Worm (Caenorhabditis elegans) whole organism, young adult: ENCODE results near the gene Y39A1A.17.
A peak's percentile ranks its signal among the peaks of the same experiment; 100 is the strongest.

Source experiments
- B0035.1 ChIP-seq: sonication (generic microtip); optimal IDR thresholded peaks from 2 replicates; lab custom pipeline; 2016; ENCODE audit warnings: missing genetic modification characterization, mild to moderate bottlenecking, missing compliant biosample characterization, missing genotype, missing genetic modification reagents
- B0336.3 ChIP-seq: fragments of 200-800 bp; sonication (Bioruptor generic); IDR thresholded peaks from 2 replicates; pipeline ENCODE4 v1.3.6; 2022; ENCODE audit warnings: missing genetic modification characterization, missing compliant biosample characterization
- F22D6.2 ChIP-seq: sonication (generic microtip); optimal IDR thresholded peaks from 2 replicates; lab custom pipeline; 2016; ENCODE audit warnings: mild to moderate bottlenecking, missing genetic modification characterization, missing compliant biosample characterization
- F33H1.4 ChIP-seq: fragments of 200-800 bp; sonication (Bioruptor generic); IDR thresholded peaks from 2 replicates; pipeline ENCODE4 v1.3.6; 2022; ENCODE audit warnings: missing genetic modification reagents, missing genetic modification characterization, missing compliant biosample characterization
- F37B4.10 ChIP-seq: fragments of 200-800 bp; sonication (Bioruptor generic); IDR thresholded peaks from 2 replicates; pipeline ENCODE4 v1.3.6; 2022; ENCODE audit warnings: missing genetic modification characterization, missing compliant biosample characterization
- F55B11.4 ChIP-seq: sonication (generic microtip); optimal IDR thresholded peaks from 2 replicates; lab custom pipeline; 2016; ENCODE audit warnings: missing compliant biosample characterization, missing genetic modification characterization, borderline replicate concordance; ENCODE audit not compliant: insufficient read depth
- F57A8.1 ChIP-seq: fragments of 200-800 bp; sonication (Bioruptor generic); optimal IDR thresholded peaks from 2 replicates; lab custom pipeline; 2018; ENCODE audit warnings: mild to moderate bottlenecking, missing genetic modification characterization, moderate library complexity, missing compliant biosample characterization
- T07F8.4 ChIP-seq: sonication (generic microtip); optimal IDR thresholded peaks from 2 replicates; lab custom pipeline; 2016; ENCODE audit warnings: mild to moderate bottlenecking, missing genetic modification characterization, moderate library complexity, missing compliant biosample characterization
- Y53F4B.3 ChIP-seq: fragments of 200-800 bp; sonication (Bioruptor generic); IDR thresholded peaks from 2 replicates; pipeline ENCODE4 v1.3.6; 2022; ENCODE audit warnings: missing genetic modification reagents, missing genetic modification characterization, missing compliant biosample characterization
- ZK185.1 ChIP-seq: sonication (generic microtip); optimal IDR thresholded peaks from 2 replicates; lab custom pipeline; 2016; ENCODE audit warnings: mild to moderate bottlenecking, missing genetic modification characterization, missing compliant biosample characterization; ENCODE audit not compliant: poor library complexity, severe bottlenecking
- atf-7 ChIP-seq: sonication (generic microtip); optimal IDR thresholded peaks from 2 replicates; lab custom pipeline; 2017; ENCODE audit warnings: mild to moderate bottlenecking, missing genetic modification characterization, missing compliant biosample characterization
- attf-5 ChIP-seq: fragments of 200-800 bp; sonication (Bioruptor generic); optimal IDR thresholded peaks from 2 replicates; lab custom pipeline; 2018; ENCODE audit warnings: mild to moderate bottlenecking, missing genetic modification characterization, missing compliant biosample characterization
- bed-2 ChIP-seq: fragments of 200-800 bp; sonication (Bioruptor generic); IDR thresholded peaks from 2 replicates; pipeline ENCODE4 v1.3.6; 2022; ENCODE audit warnings: missing genetic modification reagents, missing genetic modification characterization, missing compliant biosample characterization
- cebp-1 ChIP-seq, 2 experiments: fragments of 200-800 bp in 1 of 2; sonication (Bioruptor generic) in 1 of 2; sonication (generic microtip) in 1 of 2; IDR thresholded peaks in 1 of 2; optimal IDR thresholded peaks in 1 of 2; 2 replicates each; pipeline versions ENCODE4 v1.3.6 to Lab custom; 2017 to 2022; ENCODE audit warnings: missing compliant biosample characterization in 2 of 2, missing genetic modification characterization in 2 of 2, mild to moderate bottlenecking in 1 of 2, missing genetic modification reagents in 1 of 2, moderate library complexity in 1 of 2
- cebp-2 ChIP-seq: fragments of 200-800 bp; sonication (Bioruptor generic); IDR thresholded peaks from 2 replicates; pipeline ENCODE4 v1.3.6; 2022; ENCODE audit warnings: missing genetic modification characterization, missing compliant biosample characterization
- ceh-100 ChIP-seq: fragments of 200-800 bp; sonication (Bioruptor generic); IDR thresholded peaks from 2 replicates; pipeline ENCODE4 v1.3.6; 2022; ENCODE audit warnings: missing genetic modification reagents, missing genetic modification characterization, missing compliant biosample characterization
- ceh-27 ChIP-seq: fragments of 200-800 bp; sonication (Bioruptor generic); optimal IDR thresholded peaks from 2 replicates; lab custom pipeline; 2018; ENCODE audit warnings: mild to moderate bottlenecking, missing genetic modification characterization, moderate library complexity, missing compliant biosample characterization
- ceh-79 ChIP-seq: sonication (generic microtip); optimal IDR thresholded peaks from 2 replicates; lab custom pipeline; 2017; ENCODE audit warnings: mild to moderate bottlenecking, missing genetic modification characterization, missing compliant biosample characterization
- chd-7 ChIP-seq: sonication (generic microtip); optimal IDR thresholded peaks from 2 replicates; lab custom pipeline; 2016; ENCODE audit warnings: mild to moderate bottlenecking, missing genetic modification characterization, moderate library complexity, missing compliant biosample characterization
- egl-18 ChIP-seq: fragments of 200-800 bp; sonication (Bioruptor generic); IDR thresholded peaks from 2 replicates; pipeline ENCODE4 v1.3.6; 2022; ENCODE audit warnings: missing genetic modification reagents, missing genetic modification characterization, missing compliant biosample characterization
- egl-44 ChIP-seq: fragments of 200-800 bp; sonication (Bioruptor generic); IDR thresholded peaks from 2 replicates; pipeline ENCODE4 v1.3.6; 2022; ENCODE audit warnings: missing genetic modification reagents, missing genetic modification characterization, missing compliant biosample characterization
- egrh-3 ChIP-seq: fragments of 200-800 bp; sonication (Bioruptor generic); IDR thresholded peaks from 2 replicates; pipeline ENCODE4 v1.3.6; 2022; ENCODE audit warnings: missing genetic modification reagents, missing genetic modification characterization, missing compliant biosample characterization
- gei-17 ChIP-seq: fragments of 200-800 bp; sonication (Bioruptor generic); optimal IDR thresholded peaks from 2 replicates; lab custom pipeline; 2018; ENCODE audit warnings: mild to moderate bottlenecking, missing genetic modification characterization, missing compliant biosample characterization
- hmg-20 ChIP-seq: fragments of 200-800 bp; sonication (Bioruptor generic); IDR thresholded peaks from 2 replicates; pipeline ENCODE4 v1.3.6; 2022; ENCODE audit warnings: missing genetic modification reagents, missing genetic modification characterization, missing compliant biosample characterization
- lin-26 ChIP-seq: fragments of 200-800 bp; sonication (Bioruptor generic); IDR thresholded peaks from 2 replicates; pipeline ENCODE4 v1.3.6; 2022; ENCODE audit warnings: missing genetic modification reagents, missing genetic modification characterization, missing compliant biosample characterization
- lin-35 ChIP-seq, 3 experiments: fragments of 150-350 bp in 2 of 3; sonication (generic microtip) in 1 of 3; optimal IDR thresholded peaks; 2 replicates each; lab custom pipeline; 2014 to 2018; ENCODE audit warnings: missing biosample characterization in 3 of 3, missing genetic modification characterization in 3 of 3, missing genetic modification reagents in 3 of 3
- lin-40 ChIP-seq: sonication (generic microtip); optimal IDR thresholded peaks from 2 replicates; lab custom pipeline; 2016; ENCODE audit warnings: missing genetic modification characterization, mild to moderate bottlenecking, missing compliant biosample characterization, missing genotype, missing genetic modification reagents
- lin-54 ChIP-seq: fragments of 200-800 bp; sonication (Bioruptor generic); optimal IDR thresholded peaks from 2 replicates; lab custom pipeline; 2018; ENCODE audit warnings: mild to moderate bottlenecking, missing genetic modification characterization, missing compliant biosample characterization
- lsl-1 ChIP-seq: fragments of 200-800 bp; sonication (Bioruptor generic); optimal IDR thresholded peaks from 2 replicates; lab custom pipeline; 2018; ENCODE audit warnings: mild to moderate bottlenecking, missing genetic modification characterization, moderate library complexity, missing compliant biosample characterization
- madf-10 ChIP-seq: sonication (generic microtip); optimal IDR thresholded peaks from 2 replicates; lab custom pipeline; 2016; ENCODE audit warnings: mild to moderate bottlenecking, missing genetic modification characterization, missing compliant biosample characterization
- madf-6 ChIP-seq: fragments of 200-800 bp; sonication (Bioruptor generic); IDR thresholded peaks from 2 replicates; pipeline ENCODE4 v1.3.6; 2022; ENCODE audit warnings: missing genetic modification reagents, missing genetic modification characterization, missing compliant biosample characterization
- madf-8 ChIP-seq: fragments of 200-800 bp; sonication (Bioruptor generic); conservative IDR thresholded peaks from 2 replicates; pipeline ENCODE4 v1.3.6; 2022; ENCODE audit warnings: missing genetic modification reagents, missing genetic modification characterization, missing compliant biosample characterization
- mel-28 ChIP-seq: sonication (generic microtip); optimal IDR thresholded peaks from 2 replicates; lab custom pipeline; 2016; ENCODE audit warnings: borderline replicate concordance, mild to moderate bottlenecking, missing genetic modification characterization, missing compliant biosample characterization
- mes-4 ChIP-seq: sonication (generic microtip); optimal IDR thresholded peaks from 2 replicates; lab custom pipeline; 2016; ENCODE audit warnings: missing genotype, missing genetic modification characterization, missing compliant biosample characterization
- nhr-80 ChIP-seq: sonication (generic microtip); optimal IDR thresholded peaks from 2 replicates; lab custom pipeline; 2016; ENCODE audit warnings: missing genetic modification characterization, missing compliant biosample characterization
- pbrm-1 ChIP-seq: fragments of 200-800 bp; sonication (Bioruptor generic); IDR thresholded peaks from 2 replicates; pipeline ENCODE4 v1.3.6; 2022; ENCODE audit warnings: missing genetic modification reagents, missing genetic modification characterization, missing compliant biosample characterization
- rcor-1 ChIP-seq: fragments of 200-800 bp; sonication (Bioruptor generic); IDR thresholded peaks from 2 replicates; pipeline ENCODE4 v1.3.6; 2022; ENCODE audit warnings: missing genetic modification reagents, missing genetic modification characterization, missing compliant biosample characterization
- rpc-1 ChIP-seq, 2 experiments: fragments of 150-350 bp in 1 of 2; sonication (generic microtip) in 1 of 2; optimal IDR thresholded peaks; 2 replicates each; lab custom pipeline; 2014 to 2018; ENCODE audit warnings: missing biosample characterization in 1 of 2, missing genetic modification characterization in 1 of 2, missing genetic modification reagents in 1 of 2, missing genotype in 1 of 2
- sea-2 ChIP-seq: fragments of 200-800 bp; sonication (Bioruptor generic); IDR thresholded peaks from 2 replicates; pipeline ENCODE4 v1.3.6; 2022; ENCODE audit warnings: missing genetic modification characterization, missing compliant biosample characterization
- snpc-4 ChIP-seq, 5 experiments: fragments of 150-350 bp in 1 of 5; sonication (generic microtip) in 4 of 5; optimal IDR thresholded peaks; 2 replicates each; lab custom pipeline; 2014 to 2018; ENCODE audit warnings: missing genetic modification characterization in 5 of 5, missing biosample characterization in 3 of 5, antibody characterized with exemption in 2 of 5, mild to moderate bottlenecking in 2 of 5, missing compliant biosample characterization in 2 of 5, missing genotype in 2 of 5, moderate library complexity in 2 of 5, missing genetic modification reagents in 1 of 5
- somi-1 ChIP-seq: fragments of 200-800 bp; sonication (Bioruptor generic); optimal IDR thresholded peaks from 2 replicates; lab custom pipeline; 2018; ENCODE audit warnings: mild to moderate bottlenecking, missing genetic modification characterization, missing compliant biosample characterization
- tbp1 ChIP-seq: fragments of 200-800 bp; sonication (Bioruptor generic); optimal IDR thresholded peaks from 2 replicates; lab custom pipeline; 2018; ENCODE audit warnings: mild to moderate bottlenecking, missing genetic modification characterization, missing compliant biosample characterization
- unc-62 ChIP-seq: fragments of 150-350 bp; optimal IDR thresholded peaks from 2 replicates; lab custom pipeline; 2014; ENCODE audit warnings: missing biosample characterization, missing genetic modification reagents, missing genetic modification characterization
- xnd-1 ChIP-seq: sonication (generic microtip); optimal IDR thresholded peaks from 2 replicates; lab custom pipeline; 2016; ENCODE audit warnings: missing genotype, missing genetic modification reagents, missing genetic modification characterization, missing compliant biosample characterization
- ztf-22 ChIP-seq: fragments of 200-800 bp; sonication (Bioruptor generic); optimal IDR thresholded peaks from 2 replicates; lab custom pipeline; 2018; ENCODE audit warnings: mild to moderate bottlenecking, missing genetic modification characterization, moderate library complexity, missing compliant biosample characterization
- ztf-26 ChIP-seq: sonication (generic microtip); optimal IDR thresholded peaks from 2 replicates; lab custom pipeline; 2017; ENCODE audit warnings: missing genetic modification characterization, missing compliant biosample characterization
- ztf-6 ChIP-seq: fragments of 200-800 bp; sonication (Bioruptor generic); IDR thresholded peaks from 2 replicates; pipeline ENCODE4 v1.3.6; 2022; ENCODE audit warnings: missing genetic modification reagents, missing genetic modification characterization, missing compliant biosample characterization

Gene Y39A1A.17

DNA sequence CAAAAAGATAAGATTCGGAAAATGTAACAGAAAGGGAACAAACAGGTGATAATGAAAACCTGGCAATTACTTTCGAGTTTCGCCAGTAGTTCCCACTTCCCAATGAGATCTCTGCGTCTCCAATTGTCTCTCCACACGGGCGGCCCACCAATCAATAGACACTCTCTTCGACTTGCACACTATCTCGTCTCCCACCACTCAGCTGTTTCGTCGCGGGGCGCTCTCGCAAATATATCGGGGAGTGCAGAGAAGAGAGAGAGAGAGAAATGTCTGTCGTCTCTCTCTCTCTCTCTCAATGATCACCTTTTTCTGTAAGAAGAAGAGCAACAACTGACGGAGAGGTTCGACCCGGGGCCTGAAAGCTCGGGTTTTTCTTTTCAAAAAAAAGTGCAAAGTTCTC, 29.3 kb upstream of the Y39A1A.17 start:
- TF ChIP-seq F57A8.1 (GFP tag; lab: Kevin White, UChicago) (no peak), ztf-22 (GFP tag; lab: Kevin White, UChicago) (peak; percentile 54), F22D6.2 (tag; lab: Kevin White, UChicago) (no peak), lin-54 (GFP tag; lab: Kevin White, UChicago) (peak; percentile 62), bed-2 (GFP tag; lab: Robert Waterston, UW) (no peak), lsl-1 (GFP tag; lab: Kevin White, UChicago) (peak; percentile 36), F55B11.4 (tag; lab: Kevin White, UChicago) (no peak), lin-35 (GFP tag; optimal IDR thresholded peaks at IDR 0.05; lab: Kevin White, UChicago) (peak in 1 of 3 experiments; percentile 63), Y53F4B.3 (GFP tag; lab: Robert Waterston, UW) (no peak), F37B4.10 (GFP tag; lab: Robert Waterston, UW) (no peak), xnd-1 (no peak), B0035.1 (tag; lab: Kevin White, UChicago) (no peak), madf-8 (no peak), rcor-1 (GFP tag; lab: Robert Waterston, UW) (peak; percentile 68), madf-6 (GFP tag; lab: Robert Waterston, UW) (peak; percentile 48; the same call in 1 of the 2 replicates), egrh-3 (0 out of 2 replicates have a peak, but pooled peaks have one; percentile 12), pbrm-1 (GFP tag; lab: Robert Waterston, UW) (peak; percentile 79), ceh-79 (tag; lab: Kevin White, UChicago) (no peak), lin-40 (peak; percentile 79), unc-62 (GFP tag; lab: Kevin White, UChicago) (no peak), chd-7 (tag; lab: Kevin White, UChicago) (peak; percentile 83), mes-4 (tag; lab: Kevin White, UChicago) (no peak), snpc-4 (GFP tag; optimal IDR thresholded peaks at IDR 0.05; lab: Kevin White, UChicago) (no peak), snpc-4 (tag; optimal IDR thresholded peaks at IDR 0.05; lab: Kevin White, UChicago) (peak in 2 of 4 experiments; percentile 26 to 30), hmg-20 (no peak), atf-7 (tag; lab: Kevin White, UChicago) (peak; percentile 80), lin-26 (peak; percentile 73), somi-1 (GFP tag; lab: Kevin White, UChicago) (peak; percentile 83), rpc-1 (optimal IDR thresholded peaks at IDR 0.05; lab: Kevin White, UChicago) (no peak), rpc-1 (tag; optimal IDR thresholded peaks at IDR 0.05; lab: Kevin White, UChicago) (no peak), cebp-1 (GFP tag; IDR thresholded peaks at IDR 0.05; lab: Robert Waterston, UW) (peak; percentile 52; the same call in 1 of the 2 replicates), cebp-1 (tag; optimal IDR thresholded peaks at IDR 0.05; lab: Kevin White, UChicago) (peak; percentile 84), ztf-26 (tag; lab: Kevin White, UChicago) (peak; percentile 59), cebp-2 (no peak), T07F8.4 (tag; lab: Kevin White, UChicago) (no peak), B0336.3 (peak; percentile 81), egl-18 (GFP tag; lab: Robert Waterston, UW) (no peak), attf-5 (GFP tag; lab: Kevin White, UChicago) (peak; percentile 81), sea-2 (GFP tag; lab: Robert Waterston, UW) (no peak), ceh-100 (GFP tag; lab: Robert Waterston, UW) (0 out of 2 replicates have a peak, but pooled peaks have one; percentile 32), nhr-80 (tag; lab: Kevin White, UChicago) (peak; percentile 95), ceh-27 (GFP tag; lab: Kevin White, UChicago) (peak; percentile 72), tbp1 (GFP tag; lab: Kevin White, UChicago) (peak; percentile 58), gei-17 (peak; percentile 37), F33H1.4 (GFP tag; lab: Robert Waterston, UW) (no peak; the same call in 1 of the 2 replicates), ztf-6 (GFP tag; lab: Robert Waterston, UW) (no peak), egl-44 (GFP tag; lab: Robert Waterston, UW) (peak; percentile 59; the same call in 1 of the 2 replicates), mel-28 (tag; lab: Kevin White, UChicago) (no peak), ZK185.1 (tag; lab: Kevin White, UChicago) (peak; percentile 42), madf-10 (tag; lab: Kevin White, UChicago) (peak; percentile 10)
